Fruit fly (Drosophila melanogaster) whole organism, prepupa: Measurements from ENCODE around the gene mmm.

Experiments
- Blimp-1 ChIP-seq: fragments of 200-800 bp; sonication (Bioruptor generic); optimal IDR thresholded peaks from 3 replicates; lab custom pipeline; 2017; ENCODE audit warnings: missing biosample characterization, missing genetic modification characterization, mild to moderate bottlenecking, moderate library complexity, missing genetic modification reagents
- CG10631 ChIP-seq: fragments of 200-800 bp; sonication (Bioruptor generic); optimal IDR thresholded peaks from 2 replicates; lab custom pipeline; 2016; ENCODE audit warnings: missing biosample characterization, missing genetic modification characterization
- CG10669 ChIP-seq: fragments of 200-800 bp; sonication (Bioruptor generic); optimal IDR thresholded peaks from 3 replicates; lab custom pipeline; 2018; ENCODE audit warnings: missing biosample characterization, mild to moderate bottlenecking, missing genetic modification characterization, moderate library complexity
- CG1621 ChIP-seq: fragments of 200-800 bp; sonication (Bioruptor generic); optimal IDR thresholded peaks from 3 replicates; lab custom pipeline; 2018; ENCODE audit warnings: missing biosample characterization, mild to moderate bottlenecking, missing genetic modification characterization
- CG3032 ChIP-seq: fragments of 200-800 bp; optimal IDR thresholded peaks from 2 replicates; lab custom pipeline; 2019; ENCODE audit warnings: missing biosample characterization, mild to moderate bottlenecking, missing genetic modification characterization, moderate library complexity
- CG3919 ChIP-seq: fragments of 200-800 bp; sonication (Bioruptor generic); optimal IDR thresholded peaks from 3 replicates; lab custom pipeline; 2016; ENCODE audit warnings: missing biosample characterization, missing genetic modification characterization
- CG4318 ChIP-seq: fragments of 200-800 bp; sonication (Bioruptor generic); optimal IDR thresholded peaks from 3 replicates; lab custom pipeline; 2017; ENCODE audit warnings: missing biosample characterization, mild to moderate bottlenecking, missing genetic modification characterization
- CG6163 ChIP-seq: fragments of 200-800 bp; sonication (Bioruptor generic); IDR thresholded peaks from 3 replicates; pipeline ENCODE4 v1.3.6; 2022; ENCODE audit warnings: missing biosample characterization, missing genetic modification characterization
- CG6276 ChIP-seq: fragments of 200-800 bp; sonication (Bioruptor generic); optimal IDR thresholded peaks from 2 replicates; lab custom pipeline; 2017; ENCODE audit warnings: missing biosample characterization, mild to moderate bottlenecking, missing genetic modification characterization
- CG6792 ChIP-seq: fragments of 200-800 bp; sonication (Bioruptor generic); optimal IDR thresholded peaks from 3 replicates; lab custom pipeline; 2016; ENCODE audit warnings: missing biosample characterization, missing genetic modification characterization
- CG6808 ChIP-seq: fragments of 200-800 bp; sonication (Bioruptor generic); optimal IDR thresholded peaks from 3 replicates; lab custom pipeline; 2017; ENCODE audit warnings: missing biosample characterization, missing genetic modification characterization, mild to moderate bottlenecking, moderate library complexity, missing genetic modification reagents
- CG6854 ChIP-seq: fragments of 200-800 bp; sonication (Bioruptor generic); optimal IDR thresholded peaks from 2 replicates; lab custom pipeline; 2017; ENCODE audit warnings: missing biosample characterization, mild to moderate bottlenecking, missing genetic modification characterization
- CG8119 ChIP-seq: fragments of 200-800 bp; sonication (Bioruptor generic); IDR thresholded peaks from 3 replicates; pipeline ENCODE4 v1.3.6; 2022; ENCODE audit warnings: missing biosample characterization, missing genetic modification characterization
- CG8319 ChIP-seq: fragments of 200-800 bp; sonication (Bioruptor generic); optimal IDR thresholded peaks from 3 replicates; lab custom pipeline; 2016; ENCODE audit warnings: missing biosample characterization, missing genetic modification characterization
- CG9139 ChIP-seq: fragments of 200-800 bp; sonication (Bioruptor generic); optimal IDR thresholded peaks from 3 replicates; lab custom pipeline; 2017; ENCODE audit warnings: missing biosample characterization, mild to moderate bottlenecking, missing genetic modification characterization
- Eip75B ChIP-seq: fragments of 200-800 bp; sonication (Bioruptor generic); optimal IDR thresholded peaks from 3 replicates; lab custom pipeline; 2016; ENCODE audit warnings: missing biosample characterization, missing genetic modification characterization
- Eip78C ChIP-seq: fragments of 200-800 bp; sonication (Bioruptor generic); peaks from one replicate; lab custom pipeline; 2016; ENCODE audit warnings: missing biosample characterization, missing genetic modification characterization
- Eip93F ChIP-seq: fragments of 200-800 bp; sonication (Bioruptor generic); optimal IDR thresholded peaks from 2 replicates; lab custom pipeline; 2016; ENCODE audit warnings: missing biosample characterization, mild to moderate bottlenecking, missing genetic modification characterization
- Ets96B ChIP-seq: fragments of 200-800 bp; optimal IDR thresholded peaks from 2 replicates; lab custom pipeline; 2019; ENCODE audit warnings: missing biosample characterization, mild to moderate bottlenecking, missing genetic modification characterization, moderate library complexity
- Hr39 ChIP-seq: fragments of 200-800 bp; sonication (Bioruptor generic); optimal IDR thresholded peaks from 2 replicates; lab custom pipeline; 2016; ENCODE audit warnings: missing biosample characterization, missing genetic modification characterization
- Lpt ChIP-seq: fragments of 200-800 bp; sonication (Bioruptor generic); optimal IDR thresholded peaks from 3 replicates; lab custom pipeline; 2016; ENCODE audit warnings: missing biosample characterization, missing genetic modification characterization
- OdsH ChIP-seq: fragments of 200-800 bp; sonication (Bioruptor generic); optimal IDR thresholded peaks from 3 replicates; lab custom pipeline; 2016; ENCODE audit warnings: missing biosample characterization, missing genetic modification characterization
- Sox102F ChIP-seq: fragments of 200-800 bp; sonication (Bioruptor generic); optimal IDR thresholded peaks from 2 replicates; lab custom pipeline; 2016; ENCODE audit warnings: missing biosample characterization, mild to moderate bottlenecking, missing genetic modification characterization
- Sox14 ChIP-seq: fragments of 200-800 bp; sonication (Bioruptor generic); optimal IDR thresholded peaks from 3 replicates; lab custom pipeline; 2016; ENCODE audit warnings: missing biosample characterization, missing genetic modification characterization
- Sox15 ChIP-seq: fragments of 200-800 bp; sonication (Bioruptor generic); optimal IDR thresholded peaks from 3 replicates; lab custom pipeline; 2016; ENCODE audit warnings: missing biosample characterization, missing genetic modification characterization
- achi ChIP-seq: fragments of 200-800 bp; sonication (Bioruptor generic); optimal IDR thresholded peaks from 3 replicates; lab custom pipeline; 2016; ENCODE audit warnings: missing biosample characterization, missing genetic modification characterization
- acj6 ChIP-seq: fragments of 200-800 bp; sonication (Bioruptor generic); optimal IDR thresholded peaks from 3 replicates; lab custom pipeline; 2016; ENCODE audit warnings: missing biosample characterization, missing genetic modification characterization
- dsx ChIP-seq: fragments of 200-800 bp; optimal IDR thresholded peaks from 3 replicates; lab custom pipeline; 2019; ENCODE audit warnings: missing biosample characterization, mild to moderate bottlenecking, missing genetic modification characterization, moderate library complexity; ENCODE audit not compliant: poor library complexity, severe bottlenecking
- eg ChIP-seq: fragments of 200-800 bp; sonication (Bioruptor generic); IDR thresholded peaks from 3 replicates; pipeline ENCODE4 v1.3.6; 2022; ENCODE audit warnings: missing biosample characterization, missing genetic modification characterization
- salr ChIP-seq, 2 experiments: fragments of 200-800 bp; sonication (Bioruptor generic); optimal IDR thresholded peaks; 3 replicates each; lab custom pipeline; 2016 to 2018; ENCODE audit warnings: missing biosample characterization in 2 of 2, missing genetic modification characterization in 2 of 2, mild to moderate bottlenecking in 1 of 2
- spab ChIP-seq: fragments of 200-800 bp; sonication (Bioruptor generic); optimal IDR thresholded peaks from 2 replicates; lab custom pipeline; 2017; ENCODE audit warnings: missing biosample characterization, mild to moderate bottlenecking, missing genetic modification characterization, missing genetic modification reagents
- ss ChIP-seq, 2 experiments: fragments of 200-800 bp; sonication (Bioruptor generic); optimal IDR thresholded peaks; 2 replicates in 1 of 2; 3 replicates in 1 of 2; lab custom pipeline; 2017 to 2018; ENCODE audit warnings: mild to moderate bottlenecking in 2 of 2, missing biosample characterization in 2 of 2, missing genetic modification characterization in 2 of 2, moderate library complexity in 1 of 2
- svp ChIP-seq: fragments of 200-800 bp; sonication (Bioruptor generic); peaks from one replicate; lab custom pipeline; 2016; ENCODE audit warnings: missing biosample characterization, missing genetic modification characterization
- vri ChIP-seq: fragments of 200-800 bp; sonication (Bioruptor generic); optimal IDR thresholded peaks from 3 replicates; lab custom pipeline; 2016; ENCODE audit warnings: missing biosample characterization, mild to moderate bottlenecking, missing genetic modification characterization

Gene mmm

DNA sequence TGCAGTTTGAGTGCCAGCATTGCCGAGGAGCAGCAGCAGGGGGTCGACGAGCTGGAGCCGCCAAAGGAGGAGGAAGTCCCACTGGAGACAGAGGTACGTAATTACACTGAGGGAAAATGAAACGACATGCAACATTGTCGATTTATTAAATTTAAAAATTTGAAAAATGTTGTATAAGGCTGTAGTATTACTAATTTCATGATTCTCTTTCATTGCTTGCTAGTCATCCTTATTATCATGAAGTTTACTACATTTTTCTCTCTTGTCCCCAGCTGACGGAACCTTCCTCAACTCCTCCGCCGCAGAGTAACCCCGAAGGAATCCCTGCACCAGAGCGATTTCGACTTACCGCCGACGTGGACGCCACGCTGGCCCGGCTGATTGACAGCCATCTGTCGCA, 20.1 kb downstream of the mmm start (continued):
- TF ChIP-seq CG8319 (GFP tag; lab: Kevin White, UChicago): no peak
- TF ChIP-seq Sox102F (GFP tag; lab: Kevin White, UChicago): peak; percentile 9
- TF ChIP-seq Lpt (GFP tag; lab: Kevin White, UChicago): no peak
- peak; percentile 31 for TF ChIP-seq acj6 (GFP tag; lab: Kevin White, UChicago)
- no peak for TF ChIP-seq salr (GFP tag; optimal IDR thresholded peaks at IDR 0.05; lab: Kevin White, UChicago)
- peak; percentile 48 for TF ChIP-seq CG3032 (tag; lab: Kevin White, UChicago)
- peak; percentile 71 for TF ChIP-seq dsx (GFP tag; lab: Kevin White, UChicago)
- no peak for TF ChIP-seq Eip93F
- no peak for TF ChIP-seq CG6854
- peak; percentile 18 for TF ChIP-seq CG6792 (GFP tag; lab: Kevin White, UChicago)
- peak; percentile 41 for TF ChIP-seq Sox14 (GFP tag; lab: Kevin White, UChicago)
- no peak for TF ChIP-seq CG8119 (GFP tag; lab: Robert Waterston, UW)
- TF ChIP-seq Hr39 (GFP tag; lab: Kevin White, UChicago): peak; percentile 33
- peak; percentile 33 for TF ChIP-seq CG3919 (GFP tag; lab: Kevin White, UChicago)
- TF ChIP-seq eg (GFP tag; lab: Robert Waterston, UW): no peak
- no peak for TF ChIP-seq CG9139 (GFP tag; lab: Kevin White, UChicago)
- TF ChIP-seq achi (GFP tag; lab: Kevin White, UChicago): peak; percentile 40

DNA sequence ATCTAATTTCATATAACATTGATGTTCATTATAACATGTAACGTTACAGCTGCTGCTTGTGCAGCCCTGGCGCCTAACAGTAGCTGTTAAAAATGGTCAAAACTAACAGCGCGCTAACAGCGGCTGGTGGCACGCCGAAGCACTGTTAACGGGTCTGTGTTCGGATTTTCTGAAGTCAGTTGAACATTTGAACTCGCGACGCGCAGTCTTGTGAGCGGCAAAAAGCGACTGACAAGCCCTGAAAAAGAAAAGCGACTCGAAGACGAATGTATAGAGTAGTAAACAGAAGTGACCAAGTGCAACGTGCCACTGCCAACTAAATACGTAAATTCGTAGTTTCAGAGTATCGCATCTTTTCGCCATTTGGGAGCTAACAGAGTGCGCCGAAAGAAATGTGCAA, 21.6 kb downstream of the mmm start:
- TF ChIP-seq Eip78C (GFP tag; lab: Kevin White, UChicago) (peak; percentile 66), svp (GFP tag; lab: Kevin White, UChicago) (peak; percentile 55), Sox15 (no peak), ss (GFP tag; optimal IDR thresholded peaks at IDR 0.05; lab: Kevin White, UChicago) (peak; percentile 8 to 26), OdsH (GFP tag; lab: Kevin White, UChicago) (peak; percentile 5), eg (GFP tag; lab: Robert Waterston, UW) (peak; percentile 55; the same call in 1 of the 3 replicates), CG6163 (GFP tag; lab: Robert Waterston, UW) (peak; percentile 38; the same call in 1 of the 3 replicates), CG6808 (no peak), CG3919 (GFP tag; lab: Kevin White, UChicago) (peak; percentile 13)
- TF ChIP-seq, all 60 proteins: peak for 7

DNA sequence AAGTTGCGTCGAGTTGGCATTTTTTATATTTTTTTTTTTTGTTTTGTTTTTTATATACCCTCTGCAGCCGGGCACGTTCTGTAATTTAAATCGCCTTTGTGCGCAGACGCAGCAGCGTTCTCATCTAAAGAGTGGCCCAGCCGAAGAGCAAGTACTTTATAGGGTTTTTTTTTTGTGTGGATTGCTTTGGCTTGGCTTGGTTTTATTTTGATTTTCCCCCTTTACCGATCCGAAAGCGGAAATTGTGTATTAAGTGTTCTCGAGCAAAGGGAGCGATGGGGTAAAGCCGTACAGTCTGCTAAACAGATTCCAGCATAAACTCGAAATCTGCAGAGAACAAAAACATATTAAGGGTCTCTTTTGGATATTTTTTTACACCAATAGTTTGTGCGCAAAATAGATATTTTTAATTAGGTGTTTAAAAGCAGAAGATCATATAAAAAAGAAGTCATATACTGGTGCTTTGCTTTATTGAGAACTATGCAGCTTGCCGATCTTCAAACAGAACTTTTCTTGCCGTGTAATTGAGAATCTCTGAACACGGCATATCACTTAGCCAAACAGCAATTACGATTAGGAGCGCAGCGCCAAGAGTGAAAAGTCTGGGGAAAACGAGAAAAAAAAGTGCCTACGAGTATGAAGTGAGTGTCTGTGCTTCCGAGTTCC, 23.2 kb downstream of the mmm start:
- peak; percentile 13 for TF ChIP-seq CG1621 (tag; lab: Kevin White, UChicago)
- TF ChIP-seq CG6808: peak; percentile 39
- no peak for TF ChIP-seq CG4318
- TF ChIP-seq svp (GFP tag; lab: Kevin White, UChicago): peak; percentile 50
- TF ChIP-seq Ets96B (tag; lab: Kevin White, UChicago): peak; percentile 43
- no peak for TF ChIP-seq CG6276 (GFP tag; lab: Kevin White, UChicago)
- peak; percentile 41 for TF ChIP-seq CG3032 (tag; lab: Kevin White, UChicago)
- TF ChIP-seq Eip78C (GFP tag; lab: Kevin White, UChicago): peak; percentile 62
- no peak for TF ChIP-seq Sox15
- peak; percentile 43 to 49 for TF ChIP-seq ss (GFP tag; optimal IDR thresholded peaks at IDR 0.05; lab: Kevin White, UChicago)
- TF ChIP-seq CG6163 (GFP tag; lab: Robert Waterston, UW): 0 out of 3 replicates have a peak, but pooled peaks have one; percentile 5
- TF ChIP-seq CG10631: peak; percentile 5
- TF ChIP-seq CG10669 (GFP tag; lab: Kevin White, UChicago): peak; percentile 36
- peak; percentile 3 for TF ChIP-seq Eip75B (GFP tag; lab: Kevin White, UChicago)
- peak; percentile 22 for TF ChIP-seq spab (GFP tag; lab: Kevin White, UChicago)

DNA sequence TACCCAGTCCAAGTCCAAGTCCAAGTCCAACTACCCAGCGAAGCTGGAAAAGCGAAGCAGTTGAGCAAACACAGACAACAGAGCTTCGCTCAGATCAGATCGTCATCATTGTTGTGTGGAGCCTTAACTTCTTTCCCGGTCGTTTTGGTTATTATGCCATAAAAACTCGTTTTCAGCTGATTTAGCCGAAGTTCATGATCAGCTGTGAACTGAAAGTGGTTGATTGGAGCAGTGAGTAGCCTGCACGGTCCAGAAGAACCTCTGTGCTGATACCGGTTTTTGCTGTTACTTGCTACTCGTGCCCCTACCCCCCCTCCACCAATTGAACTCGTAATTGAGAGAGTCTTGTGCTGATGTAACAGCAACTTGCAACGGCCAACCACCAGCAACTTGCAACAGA, 27.3 kb downstream of the mmm start:
- TF ChIP-seq CG8119 (GFP tag; lab: Robert Waterston, UW) (no peak), dsx (GFP tag; lab: Kevin White, UChicago) (peak; percentile 51), Eip78C (GFP tag; lab: Kevin White, UChicago) (peak; percentile 38), CG6276 (GFP tag; lab: Kevin White, UChicago) (no peak), Sox102F (GFP tag; lab: Kevin White, UChicago) (peak; percentile 39), CG10669 (GFP tag; lab: Kevin White, UChicago) (no peak), CG6854 (peak; percentile 31), Blimp-1 (GFP tag; lab: Kevin White, UChicago) (peak; percentile 70), vri (GFP tag; lab: Kevin White, UChicago) (peak; percentile 54)
